Fruit fly (Drosophila melanogaster) whole organism, embryonic: Measurements from ENCODE around the gene CG31793.

ENCODE experiments used
- BEAF-32 ChIP-seq: fragments of 200-800 bp; sonication (Bioruptor generic); optimal IDR thresholded peaks from 3 replicates; lab custom pipeline; 2017; ENCODE audit warnings: missing biosample characterization, missing genetic modification characterization, mild to moderate bottlenecking, moderate library complexity, missing genetic modification reagents
- CG10267 ChIP-seq: fragments of 200-800 bp; sonication (Bioruptor generic); optimal IDR thresholded peaks from 2 replicates; lab custom pipeline; 2018; ENCODE audit warnings: missing biosample characterization, mild to moderate bottlenecking, missing genetic modification characterization, moderate library complexity
- CG10654 ChIP-seq: fragments of 200-800 bp; sonication (Bioruptor generic); optimal IDR thresholded peaks from 2 replicates; lab custom pipeline; 2016; ENCODE audit warnings: missing biosample characterization, missing genetic modification characterization
- CG10959 ChIP-seq: fragments of 200-800 bp; sonication (Bioruptor generic); IDR thresholded peaks from 2 replicates; pipeline ENCODE4 v1.3.6; 2022; ENCODE audit warnings: missing biosample characterization, missing genetic modification characterization
- CG10979 ChIP-seq: fragments of 200-800 bp; sonication (Bioruptor generic); optimal IDR thresholded peaks from 2 replicates; lab custom pipeline; 2018; ENCODE audit warnings: missing biosample characterization, mild to moderate bottlenecking, missing genetic modification characterization, moderate library complexity
- CG12659 ChIP-seq: fragments of 200-800 bp; sonication (Bioruptor generic); optimal IDR thresholded peaks from 3 replicates; lab custom pipeline; 2017; ENCODE audit warnings: mild to moderate bottlenecking, missing biosample characterization, missing genetic modification reagents, missing genetic modification characterization
- CG14710 ChIP-seq: fragments of 200-800 bp; sonication (Bioruptor generic); optimal IDR thresholded peaks from 3 replicates; lab custom pipeline; 2019; ENCODE audit warnings: missing biosample characterization, mild to moderate bottlenecking, missing genetic modification characterization, moderate library complexity
- CG14860 ChIP-seq: fragments of 200-800 bp; sonication (Bioruptor generic); IDR thresholded peaks from 3 replicates; pipeline ENCODE4 v1.3.6; 2022; ENCODE audit warnings: missing biosample characterization, missing genetic modification characterization; ENCODE audit not compliant: partially characterized antibody
- CG15514 ChIP-seq: fragments of 200-800 bp; sonication (Bioruptor generic); optimal IDR thresholded peaks from 3 replicates; lab custom pipeline; 2017; ENCODE audit warnings: missing biosample characterization, missing genetic modification characterization, mild to moderate bottlenecking, moderate library complexity, missing genetic modification reagents
- CG17385 ChIP-seq: fragments of 200-800 bp; sonication (Bioruptor generic); optimal IDR thresholded peaks from 3 replicates; lab custom pipeline; 2018; ENCODE audit warnings: missing biosample characterization, mild to moderate bottlenecking, missing genetic modification characterization
- CG2116 ChIP-seq: fragments of 200-800 bp; sonication (Bioruptor generic); optimal IDR thresholded peaks from 3 replicates; lab custom pipeline; 2018; ENCODE audit warnings: missing biosample characterization, mild to moderate bottlenecking, missing genetic modification characterization
- CG34422 ChIP-seq: fragments of 200-800 bp; sonication (Bioruptor generic); IDR thresholded peaks from 3 replicates; pipeline ENCODE4 v1.3.6; 2022; ENCODE audit warnings: missing biosample characterization, missing genetic modification characterization
- CG3995 ChIP-seq: fragments of 200-800 bp; sonication (Bioruptor generic); optimal IDR thresholded peaks from 3 replicates; lab custom pipeline; 2016; ENCODE audit warnings: missing biosample characterization, missing genetic modification characterization
- CG4854 ChIP-seq: fragments of 200-800 bp; sonication (Bioruptor generic); optimal IDR thresholded peaks from 2 replicates; lab custom pipeline; 2016; ENCODE audit warnings: missing biosample characterization, missing genetic modification characterization, inconsistent platforms
- CG5180 ChIP-seq: fragments of 200-800 bp; sonication (Bioruptor generic); optimal IDR thresholded peaks from 3 replicates; lab custom pipeline; 2017; ENCODE audit warnings: missing biosample characterization, missing genetic modification characterization, mild to moderate bottlenecking, moderate library complexity, missing genetic modification reagents
- CG7963 ChIP-seq: fragments of 200-800 bp; sonication (Bioruptor generic); IDR thresholded peaks from 3 replicates; pipeline ENCODE4 v1.3.6; 2022; ENCODE audit warnings: missing biosample characterization, missing genetic modification characterization; ENCODE audit not compliant: partially characterized antibody
- CG8924 ChIP-seq: fragments of 200-800 bp; optimal IDR thresholded peaks from 3 replicates; lab custom pipeline; 2019; ENCODE audit warnings: missing biosample characterization, mild to moderate bottlenecking, missing genetic modification characterization, moderate library complexity
- Chrac-16 ChIP-seq: fragments of 200-800 bp; sonication (Bioruptor generic); optimal IDR thresholded peaks from 3 replicates; lab custom pipeline; 2016; ENCODE audit warnings: missing biosample characterization, missing genetic modification characterization
- Dbx ChIP-seq: fragments of 200-800 bp; sonication (Bioruptor generic); IDR thresholded peaks from 3 replicates; pipeline ENCODE4 v1.3.6; 2022; ENCODE audit warnings: missing biosample characterization, missing genetic modification characterization
- Dp ChIP-seq: fragments of 200-800 bp; sonication (Bioruptor generic); optimal IDR thresholded peaks from 2 replicates; lab custom pipeline; 2018; ENCODE audit warnings: missing biosample characterization, mild to moderate bottlenecking, missing genetic modification characterization, moderate library complexity
- Gsc ChIP-seq: fragments of 200-800 bp; sonication (Bioruptor generic); IDR thresholded peaks from 2 replicates; pipeline ENCODE4 v1.3.6; 2022; ENCODE audit warnings: missing biosample characterization, missing genetic modification characterization
- HLH3B ChIP-seq: fragments of 200-800 bp; sonication (Bioruptor generic); IDR thresholded peaks from 2 replicates; pipeline ENCODE4 v1.3.6; 2022; ENCODE audit warnings: missing biosample characterization, missing genetic modification characterization
- MBD-R2 ChIP-seq: fragments of 200-800 bp; sonication (Bioruptor generic); IDR thresholded peaks from 2 replicates; pipeline ENCODE4 v1.3.6; 2022; ENCODE audit warnings: missing biosample characterization, missing genetic modification characterization
- Opbp ChIP-seq: fragments of 200-800 bp; sonication (Bioruptor generic); IDR thresholded peaks from 3 replicates; pipeline ENCODE4 v1.3.6; 2022; ENCODE audit warnings: missing biosample characterization, missing genetic modification characterization; ENCODE audit not compliant: partially characterized antibody
- Pdp1 ChIP-seq, 2 experiments: fragments of 200-800 bp; sonication (Bioruptor generic); optimal IDR thresholded peaks; 3 replicates each; lab custom pipeline; 2016; ENCODE audit warnings: missing biosample characterization in 2 of 2, missing genetic modification characterization in 2 of 2, mild to moderate bottlenecking in 1 of 2, moderate library complexity in 1 of 2
- Scr ChIP-seq: fragments of 200-800 bp; sonication (Bioruptor generic); IDR thresholded peaks from 2 replicates; pipeline ENCODE4 v1.3.6; 2022; ENCODE audit warnings: missing biosample characterization, missing genetic modification characterization; ENCODE audit not compliant: partially characterized antibody
- Sox100B ChIP-seq: fragments of 200-800 bp; sonication (Bioruptor generic); optimal IDR thresholded peaks from 3 replicates; lab custom pipeline; 2018; ENCODE audit warnings: missing biosample characterization, mild to moderate bottlenecking, missing genetic modification characterization
- Xbp1 ChIP-seq: fragments of 200-800 bp; sonication (Bioruptor generic); optimal IDR thresholded peaks from 3 replicates; lab custom pipeline; 2016; ENCODE audit warnings: missing biosample characterization, mild to moderate bottlenecking, missing genetic modification characterization
- bbx ChIP-seq: fragments of 200-800 bp; sonication (Bioruptor generic); IDR thresholded peaks from 2 replicates; pipeline ENCODE4 v1.3.6; 2022; ENCODE audit warnings: missing biosample characterization, missing genetic modification characterization; ENCODE audit not compliant: partially characterized antibody
- chm ChIP-seq: fragments of 200-800 bp; sonication (Bioruptor generic); IDR thresholded peaks from 2 replicates; pipeline ENCODE4 v1.3.6; 2022; ENCODE audit warnings: missing biosample characterization, missing genetic modification characterization
- chn ChIP-seq: fragments of 200-800 bp; sonication (Bioruptor generic); optimal IDR thresholded peaks from 2 replicates; lab custom pipeline; 2016; ENCODE audit warnings: missing biosample characterization, missing genetic modification characterization
- dm ChIP-seq: fragments of 200-800 bp; sonication (Bioruptor generic); optimal IDR thresholded peaks from 3 replicates; lab custom pipeline; 2016; ENCODE audit warnings: missing biosample characterization, missing genetic modification characterization
- inv ChIP-seq: fragments of 200-800 bp; sonication (Bioruptor generic); IDR thresholded peaks from 2 replicates; pipeline ENCODE4 v1.3.6; 2022; ENCODE audit warnings: missing biosample characterization, missing genetic modification characterization; ENCODE audit not compliant: partially characterized antibody
- lilli ChIP-seq: fragments of 200-800 bp; sonication (Bioruptor generic); optimal IDR thresholded peaks from 3 replicates; lab custom pipeline; 2016; ENCODE audit warnings: missing biosample characterization, missing genetic modification characterization
- nerfin-1 ChIP-seq: fragments of 200-800 bp; sonication (Bioruptor generic); optimal IDR thresholded peaks from 3 replicates; lab custom pipeline; 2019; ENCODE audit warnings: missing biosample characterization, mild to moderate bottlenecking, missing genetic modification characterization, moderate library complexity
- nmo ChIP-seq: fragments of 200-800 bp; sonication (Bioruptor generic); optimal IDR thresholded peaks from 2 replicates; lab custom pipeline; 2018; ENCODE audit warnings: missing biosample characterization, mild to moderate bottlenecking, missing genetic modification characterization, moderate library complexity
- phol ChIP-seq: fragments of 200-800 bp; sonication (Bioruptor generic); optimal IDR thresholded peaks from 3 replicates; lab custom pipeline; 2018; ENCODE audit warnings: missing biosample characterization, mild to moderate bottlenecking, missing genetic modification characterization, moderate library complexity
- slbo ChIP-seq: fragments of 200-800 bp; sonication (Bioruptor generic); IDR thresholded peaks from 2 replicates; pipeline ENCODE4 v1.3.6; 2022; ENCODE audit warnings: missing biosample characterization, missing genetic modification characterization
- sob ChIP-seq: fragments of 200-800 bp; sonication (Bioruptor generic); IDR thresholded peaks from 2 replicates; pipeline ENCODE4 v1.3.6; 2022; ENCODE audit warnings: missing biosample characterization, missing genetic modification characterization
- stwl ChIP-seq: fragments of 200-800 bp; sonication (Bioruptor generic); optimal IDR thresholded peaks from 3 replicates; lab custom pipeline; 2018; ENCODE audit warnings: missing biosample characterization, mild to moderate bottlenecking, missing genetic modification characterization, moderate library complexity
- sug ChIP-seq: fragments of 200-800 bp; optimal IDR thresholded peaks from 2 replicates; lab custom pipeline; 2019; ENCODE audit warnings: missing biosample characterization, mild to moderate bottlenecking, missing genetic modification characterization, moderate library complexity
- twi ChIP-seq: fragments of 200-800 bp; optimal IDR thresholded peaks from 2 replicates; lab custom pipeline; 2019; ENCODE audit warnings: missing biosample characterization, mild to moderate bottlenecking, missing genetic modification characterization, moderate library complexity
- unc-4 ChIP-seq: fragments of 200-800 bp; sonication (Bioruptor generic); IDR thresholded peaks from 2 replicates; pipeline ENCODE4 v1.3.6; 2022; ENCODE audit warnings: missing biosample characterization, missing genetic modification characterization; ENCODE audit not compliant: partially characterized antibody
- vvl ChIP-seq: fragments of 200-800 bp; sonication (Bioruptor generic); IDR thresholded peaks from 2 replicates; pipeline ENCODE4 v1.3.6; 2022; ENCODE audit warnings: missing biosample characterization, missing genetic modification characterization

Gene CG31793

dm6 chr2L:19034213-19034929 is 31.2 kb downstream of the CG31793 start, which contains the start of the genes mib2 and CG31800 (continued):
- TF ChIP-seq CG14710 (tag; lab: Kevin White, UChicago) (peak; percentile 27), Scr (GFP tag; lab: Robert Waterston, UW) (peak; percentile 85), stwl (tag; lab: Kevin White, UChicago) (peak; percentile 59), MBD-R2 (GFP tag; lab: Robert Waterston, UW) (peak; percentile 65), slbo (GFP tag; lab: Robert Waterston, UW) (peak; percentile 20; the same call in 1 of the 2 replicates), twi (tag; lab: Kevin White, UChicago) (peak; percentile 77), CG15514 (peak; percentile 26), nmo (GFP tag; lab: Kevin White, UChicago) (peak; percentile 20), dm (GFP tag; lab: Kevin White, UChicago) (peak; percentile 57), Opbp (peak; percentile 86; the same call in 2 of the 3 replicates), CG10654 (GFP tag; lab: Kevin White, UChicago) (no peak), CG12659 (peak; percentile 40), Gsc (GFP tag; lab: Robert Waterston, UW) (no peak), lilli (GFP tag; lab: Kevin White, UChicago) (peak; percentile 10), CG10979 (tag; lab: Kevin White, UChicago) (no peak), vvl (GFP tag; lab: Robert Waterston, UW) (peak; percentile 8; the same call in 1 of the 2 replicates), CG34422 (no peak), BEAF-32 (GFP tag; lab: Kevin White, UChicago) (peak; percentile 84), Xbp1 (peak; percentile 26), CG4854 (GFP tag; lab: Kevin White, UChicago) (no peak), CG3995 (peak; percentile 48), CG7963 (GFP tag; lab: Robert Waterston, UW) (peak; percentile 86), sug (tag; lab: Kevin White, UChicago) (peak; percentile 38), chn (GFP tag; lab: Kevin White, UChicago) (peak; percentile 1), CG8924 (peak; percentile 16), unc-4 (GFP tag; lab: Robert Waterston, UW) (peak; percentile 79), CG14860 (GFP tag; lab: Robert Waterston, UW) (peak; percentile 76), CG17385 (GFP tag; lab: Kevin White, UChicago) (peak; percentile 95), Dp (GFP tag; lab: Kevin White, UChicago) (no peak), sob (GFP tag; lab: Robert Waterston, UW) (peak; percentile 35; the same call in 1 of the 2 replicates), Chrac-16 (no peak), CG2116 (peak; percentile 73), phol (tag; lab: Kevin White, UChicago) (peak; percentile 5), CG10267 (tag; lab: Kevin White, UChicago) (peak; percentile 16), CG10959 (GFP tag; lab: Robert Waterston, UW) (no peak), HLH3B (GFP tag; lab: Robert Waterston, UW) (no peak), Dbx (no peak), nerfin-1 (tag; lab: Kevin White, UChicago) (no peak), CG5180 (no peak), inv (peak; percentile 75), bbx (GFP tag; lab: Robert Waterston, UW) (peak; percentile 91), chm (GFP tag; lab: Robert Waterston, UW) (0 out of 2 replicates have a peak, but pooled peaks have one; percentile 38), Pdp1 (GFP tag; optimal IDR thresholded peaks at IDR 0.05; lab: Kevin White, UChicago) (peak in 1 of 2 experiments; percentile 77), Sox100B (GFP tag; lab: Kevin White, UChicago) (no peak)
